Worm (Caenorhabditis elegans) whole organism, L4/young adult: ENCODE data around the gene F22E5.6.

Source experiments
- W03F9.2 ChIP-seq: fragments of 150-350 bp; optimal IDR thresholded peaks from 2 replicates; lab custom pipeline; 2014; ENCODE audit warnings: missing biosample characterization, missing genetic modification characterization
- him-1 ChIP-seq: sonication (generic microtip); optimal IDR thresholded peaks from 2 replicates; lab custom pipeline; 2016; ENCODE audit warnings: missing genotype, missing genetic modification reagents, missing genetic modification characterization, missing compliant biosample characterization

DNA sequence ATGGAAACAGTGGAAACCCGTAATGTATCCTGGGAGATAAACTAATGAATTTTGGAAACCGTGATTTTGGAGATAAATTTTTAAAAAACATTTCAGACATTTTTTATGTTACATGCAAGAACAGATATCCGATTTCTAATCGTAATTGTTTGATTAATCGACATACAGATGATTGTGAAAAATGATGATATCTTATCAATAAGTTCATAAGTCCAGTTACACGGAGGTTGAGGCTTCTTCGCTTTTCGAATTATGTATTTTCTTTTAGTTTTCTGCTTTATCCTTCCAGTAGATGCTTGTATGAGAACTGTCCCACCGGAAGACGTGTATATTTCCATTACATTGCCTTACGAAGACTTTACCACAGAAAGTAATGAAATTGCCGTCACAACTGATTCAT lies 16.0 kb downstream of the F22E5.6 start, which contains the start of gene F22E5.22:
- TF ChIP-seq him-1 (tag; lab: Kevin White, UChicago) (no peak), W03F9.2 (tag; lab: Kevin White, UChicago) (no peak)
